Worm (Caenorhabditis elegans) whole organism, L4/young adult: ENCODE data around the gene R05G9.1.

Experiments used
- W03F9.2 ChIP-seq: fragments of 150-350 bp; optimal IDR thresholded peaks from 2 replicates; lab custom pipeline; 2014; ENCODE audit warnings: missing biosample characterization, missing genetic modification characterization
- dao-5 ChIP-seq: sonication (generic microtip); optimal IDR thresholded peaks from 2 replicates; lab custom pipeline; 2016; ENCODE audit warnings: missing genotype, missing genetic modification characterization, moderate library complexity, missing compliant biosample characterization
- him-1 ChIP-seq: sonication (generic microtip); optimal IDR thresholded peaks from 2 replicates; lab custom pipeline; 2016; ENCODE audit warnings: missing genotype, missing genetic modification reagents, missing genetic modification characterization, missing compliant biosample characterization

DNA sequence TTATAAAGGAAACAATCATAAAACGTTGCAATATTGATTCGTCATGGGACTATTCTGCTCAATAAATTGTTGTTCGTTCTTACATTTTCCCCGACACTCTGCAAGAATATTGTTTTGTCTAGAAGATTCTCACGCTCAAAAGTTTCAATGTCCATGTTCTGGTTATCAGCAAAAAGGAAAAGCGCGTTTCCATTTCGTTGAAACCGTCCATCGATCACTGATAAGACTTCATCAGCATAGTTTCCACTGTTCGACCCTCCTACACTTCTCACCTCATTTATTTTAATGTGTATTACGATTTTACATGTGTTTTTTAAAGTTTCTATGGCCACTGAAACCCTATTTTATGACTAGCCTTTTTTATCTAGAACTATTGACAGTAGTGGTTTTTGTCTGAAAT, 17.1 kb downstream of the R05G9.1 start:
- TF ChIP-seq dao-5 (tag; lab: Kevin White, UChicago) (no peak), W03F9.2 (tag; lab: Kevin White, UChicago) (no peak), him-1 (no peak)
